Fruit fly (Drosophila melanogaster) whole organism, prepupa: ENCODE results near the gene Ptp10D.
"Not testable (repeated sequence)": the region's sequence is repeated elsewhere in the genome, so short reads cannot be mapped to it uniquely, and the experiment has no call there.

ENCODE experiments used
- Blimp-1 ChIP-seq: fragments of 200-800 bp; sonication (Bioruptor generic); optimal IDR thresholded peaks from 3 replicates; lab custom pipeline; 2017; ENCODE audit warnings: missing biosample characterization, missing genetic modification characterization, mild to moderate bottlenecking, moderate library complexity, missing genetic modification reagents
- CG11762 ChIP-seq: fragments of 200-800 bp; sonication (Bioruptor generic); optimal IDR thresholded peaks from 3 replicates; lab custom pipeline; 2016; ENCODE audit warnings: missing biosample characterization, missing genetic modification characterization; ENCODE audit not compliant: insufficient read depth
- CG3032 ChIP-seq: fragments of 200-800 bp; optimal IDR thresholded peaks from 2 replicates; lab custom pipeline; 2019; ENCODE audit warnings: missing biosample characterization, mild to moderate bottlenecking, missing genetic modification characterization, moderate library complexity
- CG32006 ChIP-seq: fragments of 200-800 bp; sonication (Bioruptor generic); optimal IDR thresholded peaks from 3 replicates; lab custom pipeline; 2017; ENCODE audit warnings: missing biosample characterization, mild to moderate bottlenecking, missing genetic modification characterization
- CG34406 ChIP-seq: fragments of 200-800 bp; sonication (Bioruptor generic); optimal IDR thresholded peaks from 3 replicates; lab custom pipeline; 2016; ENCODE audit warnings: missing biosample characterization, missing genetic modification characterization
- CG6808 ChIP-seq: fragments of 200-800 bp; sonication (Bioruptor generic); optimal IDR thresholded peaks from 3 replicates; lab custom pipeline; 2017; ENCODE audit warnings: missing biosample characterization, missing genetic modification characterization, mild to moderate bottlenecking, moderate library complexity, missing genetic modification reagents
- Lpt ChIP-seq: fragments of 200-800 bp; sonication (Bioruptor generic); optimal IDR thresholded peaks from 3 replicates; lab custom pipeline; 2016; ENCODE audit warnings: missing biosample characterization, missing genetic modification characterization
- Sox14 ChIP-seq: fragments of 200-800 bp; sonication (Bioruptor generic); optimal IDR thresholded peaks from 3 replicates; lab custom pipeline; 2016; ENCODE audit warnings: missing biosample characterization, missing genetic modification characterization
- eg ChIP-seq: fragments of 200-800 bp; sonication (Bioruptor generic); IDR thresholded peaks from 3 replicates; pipeline ENCODE4 v1.3.6; 2022; ENCODE audit warnings: missing biosample characterization, missing genetic modification characterization

- not testable (repeated sequence) for TF ChIP-seq CG6808; Blimp-1 (GFP tag; lab: Kevin White, UChicago); eg; Sox14 (GFP tag; lab: Kevin White, UChicago); CG34406 (GFP tag; lab: Kevin White, UChicago); Lpt (GFP tag; lab: Kevin White, UChicago)
- TF ChIP-seq CG3032 (tag; lab: Kevin White, UChicago) = peak; percentile 56
- peak; percentile 11 for TF ChIP-seq CG11762 (GFP tag; lab: Kevin White, UChicago)
- TF ChIP-seq CG32006 (GFP tag; lab: Kevin White, UChicago) = peak; percentile 8
These were observed 11.4 kb downstream of the Ptp10D start for dm6 chrX:11633199-11633598.
